Fruit fly (Drosophila melanogaster) whole organism, adult: Measurements from ENCODE around the gene CG3868.

ENCODE experiments used
- CG12768 ChIP-seq: fragments of 200-800 bp; sonication (Bioruptor generic); optimal IDR thresholded peaks from 2 replicates; lab custom pipeline; 2017; ENCODE audit warnings: missing biosample characterization, missing genetic modification characterization, mild to moderate bottlenecking, moderate library complexity, missing genetic modification reagents
- CG5204 ChIP-seq: fragments of 200-800 bp; sonication (Bioruptor generic); optimal IDR thresholded peaks from 2 replicates; lab custom pipeline; 2016; ENCODE audit warnings: missing biosample characterization, missing genetic modification characterization
- CG7101 ChIP-seq: fragments of 200-800 bp; sonication (Bioruptor generic); optimal IDR thresholded peaks from 2 replicates; lab custom pipeline; 2018; ENCODE audit warnings: missing biosample characterization, mild to moderate bottlenecking, missing genetic modification characterization, moderate library complexity
- Clk ChIP-seq: fragments of 200-800 bp; sonication (Bioruptor generic); optimal IDR thresholded peaks from 2 replicates; lab custom pipeline; 2017; ENCODE audit warnings: missing biosample characterization, missing genetic modification characterization
- Hr96 ChIP-seq: fragments of 200-800 bp; sonication (Bioruptor generic); optimal IDR thresholded peaks from 2 replicates; lab custom pipeline; 2016; ENCODE audit warnings: missing biosample characterization, missing genetic modification characterization
- kay ChIP-seq: fragments of 200-800 bp; sonication (Bioruptor generic); peaks from one replicate; lab custom pipeline; 2016; ENCODE audit warnings: missing biosample characterization, missing genetic modification characterization, borderline replicate concordance
- toe ChIP-seq: fragments of 200-800 bp; sonication (Bioruptor generic); optimal IDR thresholded peaks from 2 replicates; lab custom pipeline; 2016; ENCODE audit warnings: missing biosample characterization, missing genetic modification characterization

DNA sequence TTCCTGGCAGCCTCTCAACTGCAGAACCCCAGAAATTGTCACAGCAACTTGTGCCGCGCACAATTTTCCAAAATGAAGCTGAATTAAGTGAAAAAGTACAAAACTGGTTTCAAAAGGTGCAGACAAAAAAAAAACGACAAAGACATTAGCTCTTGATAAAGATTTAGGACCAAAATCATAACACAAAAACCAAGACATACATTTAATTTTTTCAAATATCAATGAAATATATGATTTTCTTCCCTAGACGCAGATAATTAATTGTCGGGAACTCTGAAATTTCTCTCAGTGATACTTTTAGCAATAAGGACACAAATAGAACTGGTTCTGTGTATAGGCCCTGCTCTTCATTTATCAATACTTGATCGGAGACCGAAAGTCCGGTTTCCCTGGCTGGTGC is 37.8 kb downstream of the CG3868 start:
- TF ChIP-seq CG12768: no peak
- TF ChIP-seq kay (GFP tag; lab: Kevin White, UChicago): no peak
- no peak for TF ChIP-seq Clk (GFP tag; lab: Kevin White, UChicago)
- TF ChIP-seq Hr96 (GFP tag; lab: Kevin White, UChicago): no peak
- TF ChIP-seq CG5204 (GFP tag; lab: Kevin White, UChicago): no peak
- TF ChIP-seq toe (GFP tag; lab: Kevin White, UChicago): no peak
- no peak for TF ChIP-seq CG7101 (tag; lab: Kevin White, UChicago)
